Fruit fly (Drosophila melanogaster) whole organism, prepupa: ENCODE data around the gene CG11696.

ENCODE experiments used
- CG10631 ChIP-seq: fragments of 200-800 bp; sonication (Bioruptor generic); optimal IDR thresholded peaks from 2 replicates; lab custom pipeline; 2016; ENCODE audit warnings: missing biosample characterization, missing genetic modification characterization
- CG10669 ChIP-seq: fragments of 200-800 bp; sonication (Bioruptor generic); optimal IDR thresholded peaks from 3 replicates; lab custom pipeline; 2018; ENCODE audit warnings: missing biosample characterization, mild to moderate bottlenecking, missing genetic modification characterization, moderate library complexity
- CG16779 ChIP-seq: fragments of 200-800 bp; sonication (Bioruptor generic); optimal IDR thresholded peaks from 3 replicates; lab custom pipeline; 2017; ENCODE audit warnings: missing biosample characterization, mild to moderate bottlenecking, missing genetic modification characterization
- CG32006 ChIP-seq: fragments of 200-800 bp; sonication (Bioruptor generic); optimal IDR thresholded peaks from 3 replicates; lab custom pipeline; 2017; ENCODE audit warnings: missing biosample characterization, mild to moderate bottlenecking, missing genetic modification characterization
- CG6854 ChIP-seq: fragments of 200-800 bp; sonication (Bioruptor generic); optimal IDR thresholded peaks from 2 replicates; lab custom pipeline; 2017; ENCODE audit warnings: missing biosample characterization, mild to moderate bottlenecking, missing genetic modification characterization
- CG8632 ChIP-seq: fragments of 200-800 bp; sonication (Bioruptor generic); optimal IDR thresholded peaks from 3 replicates; lab custom pipeline; 2016; ENCODE audit warnings: missing biosample characterization, missing genetic modification characterization
- Hr39 ChIP-seq: fragments of 200-800 bp; sonication (Bioruptor generic); optimal IDR thresholded peaks from 2 replicates; lab custom pipeline; 2016; ENCODE audit warnings: missing biosample characterization, missing genetic modification characterization
- Hr4 ChIP-seq: fragments of 200-800 bp; sonication (Bioruptor generic); optimal IDR thresholded peaks from 3 replicates; lab custom pipeline; 2016; ENCODE audit warnings: missing biosample characterization, missing genetic modification characterization
- Lpt ChIP-seq: fragments of 200-800 bp; sonication (Bioruptor generic); optimal IDR thresholded peaks from 3 replicates; lab custom pipeline; 2016; ENCODE audit warnings: missing biosample characterization, missing genetic modification characterization
- Sox102F ChIP-seq: fragments of 200-800 bp; sonication (Bioruptor generic); optimal IDR thresholded peaks from 2 replicates; lab custom pipeline; 2016; ENCODE audit warnings: missing biosample characterization, mild to moderate bottlenecking, missing genetic modification characterization
- achi ChIP-seq: fragments of 200-800 bp; sonication (Bioruptor generic); optimal IDR thresholded peaks from 3 replicates; lab custom pipeline; 2016; ENCODE audit warnings: missing biosample characterization, missing genetic modification characterization
- ss ChIP-seq, 2 experiments: fragments of 200-800 bp; sonication (Bioruptor generic); optimal IDR thresholded peaks; 2 replicates in 1 of 2; 3 replicates in 1 of 2; lab custom pipeline; 2017 to 2018; ENCODE audit warnings: mild to moderate bottlenecking in 2 of 2, missing biosample characterization in 2 of 2, missing genetic modification characterization in 2 of 2, moderate library complexity in 1 of 2

- TF ChIP-seq CG8632: no peak
- TF ChIP-seq Lpt (GFP tag; lab: Kevin White, UChicago): no peak
- no peak for TF ChIP-seq Sox102F (GFP tag; lab: Kevin White, UChicago)
- TF ChIP-seq achi (GFP tag; lab: Kevin White, UChicago): no peak
- TF ChIP-seq Hr39 (GFP tag; lab: Kevin White, UChicago): no peak
- no peak for TF ChIP-seq ss (GFP tag; optimal IDR thresholded peaks at IDR 0.05; lab: Kevin White, UChicago)
- TF ChIP-seq CG10631 (GFP tag; lab: Kevin White, UChicago): no peak
- no peak for TF ChIP-seq CG32006 (GFP tag; lab: Kevin White, UChicago)
- TF ChIP-seq CG6854: no peak
- TF ChIP-seq CG16779 (tag; lab: Kevin White, UChicago): no peak
- no peak for TF ChIP-seq Hr4 (GFP tag; lab: Kevin White, UChicago)
- TF ChIP-seq CG10669 (GFP tag; lab: Kevin White, UChicago): no peak
These were observed 30.2 kb upstream of the CG11696 start for dm6 chrX:11543318-11543717.
